Fruit fly (Drosophila melanogaster): ENCODE measurements around the gene cv-d.

DNA sequence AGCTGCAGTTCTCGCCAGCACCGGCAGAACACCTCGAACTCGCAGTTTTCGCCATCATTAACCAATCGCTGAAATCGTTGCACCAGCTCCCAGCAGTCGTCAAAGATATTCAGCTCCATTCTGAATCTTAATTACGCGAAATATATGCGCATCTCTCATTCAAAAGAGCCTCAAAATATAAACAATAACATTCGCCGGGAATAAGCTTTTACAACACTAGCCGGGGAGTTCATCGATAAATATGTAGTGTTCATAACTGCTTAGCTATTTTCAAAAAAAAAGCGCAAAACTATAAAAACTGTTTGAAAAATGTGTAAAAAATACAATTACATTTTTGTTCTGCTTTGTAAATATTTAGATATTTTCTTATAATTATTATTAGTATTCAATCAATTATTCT lies 14.1 kb downstream of the cv-d start, which contains the start of gene Pbp45:
- TF ChIP-seq Gug (GFP tag; IDR thresholded peaks at IDR 0.05) = no peak
- no peak for TF ChIP-seq Deaf1 (tag; optimal IDR thresholded peaks at IDR 0.05)
- no peak for TF ChIP-seq psq (GFP tag; optimal IDR thresholded peaks at IDR 0.05)
- TF ChIP-seq abd-A (tag; optimal IDR thresholded peaks at IDR 0.05) = no peak
- no peak for TF ChIP-seq CG8290 (GFP tag; optimal IDR thresholded peaks at IDR 0.05)
- no peak for TF ChIP-seq CG8290 (tag; optimal IDR thresholded peaks at IDR 0.05)
- no peak for TF ChIP-seq CG43689 (GFP tag; IDR thresholded peaks at IDR 0.05)
- no peak for TF ChIP-seq CG12942 (GFP tag; optimal IDR thresholded peaks at IDR 0.05)
- no peak for TF ChIP-seq CG17361 (GFP tag; IDR thresholded peaks at IDR 0.05)
- TF ChIP-seq peb (GFP tag; IDR thresholded peaks at IDR 0.05) = no peak
- no peak for TF ChIP-seq CG12659 (GFP tag; optimal IDR thresholded peaks at IDR 0.05)
- no peak for TF ChIP-seq Antp (GFP tag; optimal IDR thresholded peaks at IDR 0.05)
- TF ChIP-seq CG6683 (GFP tag; optimal IDR thresholded peaks at IDR 0.05) = no peak
- TF ChIP-seq knrl (GFP tag; IDR thresholded peaks at IDR 0.05; ENCODE audit: partially characterized antibody) = no peak
- no peak for TF ChIP-seq CG6654 (GFP tag; optimal IDR thresholded peaks at IDR 0.05)
